Worm (Caenorhabditis elegans): ENCODE results near the gene grl-30.
A peak's percentile ranks its signal among the peaks of the same experiment; 100 is the strongest.

Gene grl-30

DNA sequence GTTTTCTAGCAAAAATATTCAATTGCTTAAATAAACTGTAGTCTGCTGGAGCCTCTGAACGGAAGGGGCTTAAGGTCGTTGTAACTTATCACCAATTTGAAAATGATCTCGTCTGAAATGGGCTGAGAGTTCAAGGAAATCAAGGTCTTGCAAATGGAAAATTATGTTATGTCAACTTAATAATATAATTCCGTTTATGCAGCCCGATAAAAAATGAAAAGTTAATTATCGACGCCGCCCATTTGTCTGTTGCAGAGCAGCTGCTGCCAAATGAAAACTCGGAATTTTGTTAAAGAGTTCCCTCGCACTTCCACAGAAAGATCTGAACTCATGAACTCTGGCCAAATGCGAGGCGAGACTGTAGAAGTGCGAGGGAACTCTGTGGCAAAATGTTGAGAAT lies 15.0 kb upstream of the grl-30 start, which contains the start of gene srbc-67:
Gene srbc-67 (minus strand): TSS at position 101 of the 400 bp plus-strand sequence.
- no peak for TF ChIP-seq elt-1 (tag; optimal IDR thresholded peaks at IDR 0.05; ENCODE audit: borderline replicate concordance, insufficient read depth)
- no peak for TF ChIP-seq lin-13 (tag; optimal IDR thresholded peaks at IDR 0.05)
- TF ChIP-seq nhr-12 (tag; optimal IDR thresholded peaks at IDR 0.05): no peak
- no peak for TF ChIP-seq sem-2 (GFP tag; optimal IDR thresholded peaks at IDR 0.05)
- TF ChIP-seq elt-3 (tag; optimal IDR thresholded peaks at IDR 0.05): no peak
- TF ChIP-seq snpc-4 (tag; optimal IDR thresholded peaks at IDR 0.05): no peak

DNA sequence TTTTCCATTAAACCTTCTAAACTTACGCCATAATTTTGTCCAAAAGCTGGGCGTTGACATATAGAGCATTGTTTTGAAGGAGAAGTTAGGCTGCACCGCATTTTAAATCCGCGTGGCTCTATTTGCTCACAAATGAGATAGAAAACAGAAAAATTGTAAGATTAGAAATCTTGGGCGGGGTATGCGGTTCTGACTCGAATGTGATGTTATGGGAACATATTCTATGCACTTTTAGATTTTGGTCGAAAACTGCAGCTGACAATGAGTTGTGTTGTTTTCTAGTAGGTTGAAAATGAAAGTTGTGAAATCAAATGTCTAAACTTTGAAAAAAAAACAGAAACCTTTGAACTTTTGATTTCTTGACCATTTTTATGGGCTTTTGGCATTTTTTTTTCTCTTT lies 12.7 kb upstream of the grl-30 start, which contains the start of gene nhr-222:
Gene nhr-222 (minus strand): TSS at position 101 of the 400 bp plus-strand sequence.
- TF ChIP-seq ceh-39 (tag; optimal IDR thresholded peaks at IDR 0.05): no peak
- TF ChIP-seq elt-1 (tag; optimal IDR thresholded peaks at IDR 0.05; ENCODE audit: borderline replicate concordance, insufficient read depth): no peak
- TF ChIP-seq nhr-76 (tag; optimal IDR thresholded peaks at IDR 0.05): no peak
- TF ChIP-seq flh-1 (GFP tag; optimal IDR thresholded peaks at IDR 0.05): no peak
- TF ChIP-seq ham-2 (GFP tag; optimal IDR thresholded peaks at IDR 0.05): no peak
- no peak for TF ChIP-seq ceh-83 (GFP tag; optimal IDR thresholded peaks at IDR 0.05)
- TF ChIP-seq bed-3 (GFP tag; optimal IDR thresholded peaks at IDR 0.05): no peak
- TF ChIP-seq snpc-4 (tag; optimal IDR thresholded peaks at IDR 0.05): no peak

DNA sequence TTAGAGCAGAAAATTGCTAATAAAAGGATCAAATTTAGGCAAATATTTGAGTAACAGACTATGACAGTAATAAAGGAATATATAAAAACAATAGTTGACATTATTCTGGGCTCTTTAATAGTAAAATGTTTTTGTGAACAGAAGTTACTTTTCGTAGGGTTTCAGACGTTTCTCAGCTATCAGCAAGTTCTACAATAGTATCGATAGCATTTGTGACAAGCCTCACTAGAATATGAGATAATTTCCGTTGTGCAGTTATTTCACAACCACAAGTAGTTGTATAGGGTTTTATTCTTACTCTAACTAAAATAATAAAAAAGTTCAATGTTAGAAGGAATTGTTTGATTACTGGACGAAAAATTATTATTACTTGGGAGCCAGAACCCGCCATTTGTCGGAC lies 9.6 kb upstream of the grl-30 start, which contains the start of gene srbc-68:
Gene srbc-68 (minus strand): TSS at position 101 of the 400 bp plus-strand sequence.
- TF ChIP-seq nhr-76 (tag; optimal IDR thresholded peaks at IDR 0.05): no peak
- TF ChIP-seq ceh-39 (tag; optimal IDR thresholded peaks at IDR 0.05): no peak
- no peak for TF ChIP-seq hlh-1 (tag; optimal IDR thresholded peaks at IDR 0.05)

DNA sequence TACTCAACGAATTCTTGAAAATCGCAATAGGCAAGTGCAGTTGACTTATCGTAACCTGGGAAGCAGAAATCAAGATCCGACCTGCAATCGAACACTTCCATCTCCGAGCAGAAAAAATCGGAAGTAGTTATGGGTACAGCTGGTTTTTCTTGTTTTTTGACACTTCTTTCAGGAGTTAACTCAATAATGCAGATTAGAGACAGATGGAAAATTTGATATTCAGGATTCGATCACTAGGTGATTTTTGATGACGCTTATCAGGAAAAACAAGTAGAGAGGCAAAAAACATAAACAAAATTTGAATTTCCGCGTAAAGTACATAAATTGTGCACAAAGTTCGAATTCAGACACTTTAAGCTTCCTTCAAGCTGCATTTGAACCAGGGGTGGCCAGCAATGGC lies 7.3 kb upstream of the grl-30 start, which contains the start of gene srw-130:
Gene srw-130 (minus strand): TSS at position 101 of the 400 bp plus-strand sequence.
- no peak for TF ChIP-seq blmp-1 (tag; optimal IDR thresholded peaks at IDR 0.05)

DNA sequence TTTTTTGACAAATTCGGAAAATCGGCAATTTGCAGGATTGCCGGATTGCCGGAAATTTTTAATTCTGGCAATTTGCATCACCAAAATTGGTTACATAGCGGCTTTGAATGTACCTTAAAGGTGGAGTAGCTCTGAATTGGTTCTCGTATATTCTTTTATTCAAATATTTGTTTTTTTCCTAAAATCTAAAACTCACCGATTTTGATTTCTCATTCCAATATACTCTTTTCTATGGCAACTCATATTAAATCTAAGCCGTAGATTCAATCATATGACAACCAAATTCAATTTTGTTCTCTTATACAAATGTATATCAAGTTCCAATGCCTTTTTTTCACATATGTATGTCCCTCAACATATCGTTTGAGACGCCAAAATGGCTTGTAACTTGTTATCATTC lies 6.5 kb upstream of the grl-30 start, which contains the start of gene sri-21:
Gene sri-21 (plus strand): TSS at position 301 of the 400 bp plus-strand sequence.
- TF ChIP-seq zip-8 (tag; optimal IDR thresholded peaks at IDR 0.05): no peak

DNA sequence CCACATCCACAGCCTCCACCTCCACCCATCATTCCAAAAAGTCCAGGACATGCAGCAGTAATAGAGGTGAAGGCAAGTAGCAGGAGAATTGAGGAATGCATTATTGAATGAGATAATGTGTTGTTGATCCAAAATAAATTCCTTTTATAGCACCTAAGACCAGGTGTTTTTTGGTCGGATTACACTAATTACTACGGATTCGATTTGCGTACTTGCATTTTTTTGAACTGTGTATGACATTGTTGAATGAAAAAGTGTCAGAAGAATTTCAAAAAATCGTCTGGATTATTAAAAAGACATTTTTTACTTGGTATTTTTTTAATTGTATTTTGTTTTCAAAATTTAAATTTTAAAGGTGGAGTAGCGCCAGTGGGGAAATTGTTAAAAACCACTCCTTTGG lies 4.3 kb upstream of the grl-30 start, which contains the start of gene grl-28:
Gene grl-28 (minus strand): TSS at position 101 of the 400 bp plus-strand sequence.
- TF ChIP-seq elt-3 (tag; optimal IDR thresholded peaks at IDR 0.05) (no peak), ces-1 (GFP tag; optimal IDR thresholded peaks at IDR 0.05) (no peak), ham-2 (GFP tag; optimal IDR thresholded peaks at IDR 0.05) (no peak), unc-39 (tag; optimal IDR thresholded peaks at IDR 0.05) (no peak), sptf-1 (tag; optimal IDR thresholded peaks at IDR 0.05) (no peak), nhr-28 (tag; optimal IDR thresholded peaks at IDR 0.05) (no peak), pha-4 (tag; optimal IDR thresholded peaks at IDR 0.05) (no peak), lsy-2 (tag; optimal IDR thresholded peaks at IDR 0.05) (no peak), ceh-43 (GFP tag; optimal IDR thresholded peaks at IDR 0.05) (no peak), M03D4.4 (tag; optimal IDR thresholded peaks at IDR 0.05) (no peak), bed-3 (GFP tag; optimal IDR thresholded peaks at IDR 0.05) (no peak), tbx-8 (GFP tag; optimal IDR thresholded peaks at IDR 0.05) (no peak), nhr-2 (tag; optimal IDR thresholded peaks at IDR 0.05) (no peak), blmp-1 (tag; optimal IDR thresholded peaks at IDR 0.05) (no peak), hlh-1 (tag; optimal IDR thresholded peaks at IDR 0.05) (no peak)

DNA sequence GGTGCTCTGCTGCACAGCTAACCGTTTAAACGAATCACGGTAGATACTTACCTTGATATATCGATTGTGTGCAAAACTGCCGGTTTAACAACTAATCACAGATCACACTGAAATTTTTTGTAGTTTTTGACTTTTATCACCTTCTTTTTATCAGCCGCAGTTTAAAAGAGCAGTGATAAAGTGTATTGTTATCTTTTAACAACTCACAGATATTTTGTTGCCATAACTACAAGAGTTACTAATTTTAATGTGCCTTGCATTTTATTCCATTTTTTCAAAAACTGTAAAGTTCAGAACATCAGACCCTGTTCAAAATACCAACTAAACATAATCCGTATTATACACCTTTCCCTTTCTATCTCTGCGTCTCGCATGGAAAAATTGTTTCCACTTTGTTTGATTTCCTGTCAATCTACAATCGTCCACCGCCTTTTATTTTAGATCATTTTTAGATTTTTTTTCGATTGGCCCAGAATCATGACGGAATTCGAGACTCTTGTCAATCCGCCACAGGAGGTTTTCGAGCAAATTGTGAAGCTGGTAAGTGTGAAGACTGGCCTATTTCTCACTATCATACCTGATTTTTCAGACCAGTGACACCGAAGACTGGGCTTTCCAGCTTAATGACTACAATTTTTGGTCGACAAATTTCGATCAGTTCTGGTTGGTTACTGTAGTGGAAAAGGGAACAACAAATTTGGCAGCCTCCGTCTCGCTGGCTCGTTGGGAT lies 3.2 kb upstream of the grl-30 start, which contains the start of gene T24A6.20:
Gene T24A6.20 (plus strand): TSS at position 395 of the 730 bp plus-strand sequence.
- TF ChIP-seq M03D4.4 (tag; optimal IDR thresholded peaks at IDR 0.05) (no peak), ham-2 (GFP tag; optimal IDR thresholded peaks at IDR 0.05) (no peak), cnd-1 (tag; optimal IDR thresholded peaks at IDR 0.05) (no peak), nhr-76 (tag; optimal IDR thresholded peaks at IDR 0.05) (no peak), ceh-39 (tag; optimal IDR thresholded peaks at IDR 0.05) (peak; percentile 5)
